Fruit fly (Drosophila melanogaster) whole organism, embryonic: ENCODE data around the gene CG12516.

ENCODE experiments used
- ATbp ChIP-seq: fragments of 200-800 bp; sonication (Bioruptor generic); optimal IDR thresholded peaks from 2 replicates; lab custom pipeline; 2017; ENCODE audit warnings: missing biosample characterization, mild to moderate bottlenecking, missing genetic modification characterization, missing genetic modification reagents
- Atf6 ChIP-seq: fragments of 200-800 bp; sonication (Bioruptor generic); IDR thresholded peaks from 2 replicates; pipeline ENCODE4 v1.3.6; 2022; ENCODE audit warnings: missing biosample characterization, missing genetic modification characterization
- BEAF-32 ChIP-seq: fragments of 200-800 bp; sonication (Bioruptor generic); optimal IDR thresholded peaks from 3 replicates; lab custom pipeline; 2017; ENCODE audit warnings: missing biosample characterization, missing genetic modification characterization, mild to moderate bottlenecking, moderate library complexity, missing genetic modification reagents
- CG10209 ChIP-seq: fragments of 200-800 bp; sonication (Bioruptor generic); optimal IDR thresholded peaks from 3 replicates; lab custom pipeline; 2017; ENCODE audit warnings: missing biosample characterization, mild to moderate bottlenecking, missing genetic modification characterization, missing genetic modification reagents
- CG11695 ChIP-seq: fragments of 200-800 bp; sonication (Bioruptor generic); IDR thresholded peaks from 3 replicates; pipeline ENCODE4 v1.3.6; 2022; ENCODE audit warnings: missing biosample characterization, missing genetic modification characterization
- CG14050 ChIP-seq: fragments of 200-800 bp; sonication (Bioruptor generic); IDR thresholded peaks from 3 replicates; pipeline ENCODE4 v1.3.6; 2022; ENCODE audit warnings: missing biosample characterization, missing genetic modification characterization
- CG14667 ChIP-seq: fragments of 200-800 bp; sonication (Bioruptor generic); IDR thresholded peaks from 2 replicates; pipeline ENCODE4 v1.3.6; 2022; ENCODE audit warnings: missing biosample characterization, missing genetic modification characterization
- CG15073 ChIP-seq: fragments of 200-800 bp; sonication (Bioruptor generic); optimal IDR thresholded peaks from 2 replicates; lab custom pipeline; 2016; ENCODE audit warnings: missing biosample characterization, missing genetic modification characterization
- CG17328 ChIP-seq: fragments of 200-800 bp; sonication (Bioruptor generic); IDR thresholded peaks from 2 replicates; pipeline ENCODE4 v1.3.6; 2022; ENCODE audit warnings: missing biosample characterization, missing genetic modification characterization
- CG1792 ChIP-seq: fragments of 200-800 bp; sonication (Bioruptor generic); optimal IDR thresholded peaks from 2 replicates; lab custom pipeline; 2016; ENCODE audit warnings: missing biosample characterization, missing genetic modification characterization
- CG18476 ChIP-seq: fragments of 200-800 bp; sonication (Bioruptor generic); optimal IDR thresholded peaks from 2 replicates; lab custom pipeline; 2016; ENCODE audit warnings: missing biosample characterization, mild to moderate bottlenecking, missing genetic modification characterization
- CG2202 ChIP-seq: fragments of 200-800 bp; sonication (Bioruptor generic); optimal IDR thresholded peaks from 2 replicates; lab custom pipeline; 2018; ENCODE audit warnings: missing biosample characterization, mild to moderate bottlenecking, missing genetic modification characterization
- CG2875 ChIP-seq: fragments of 200-800 bp; sonication (Bioruptor generic); optimal IDR thresholded peaks from 2 replicates; lab custom pipeline; 2017; ENCODE audit warnings: missing biosample characterization, mild to moderate bottlenecking, missing genetic modification characterization, missing genetic modification reagents
- CG4707 ChIP-seq: fragments of 200-800 bp; sonication (Bioruptor generic); optimal IDR thresholded peaks from 2 replicates; lab custom pipeline; 2018; ENCODE audit warnings: missing biosample characterization, mild to moderate bottlenecking, missing genetic modification characterization, moderate library complexity
- CG5245 ChIP-seq: fragments of 200-800 bp; sonication (Bioruptor generic); optimal IDR thresholded peaks from 3 replicates; lab custom pipeline; 2016; ENCODE audit warnings: missing biosample characterization, missing genetic modification characterization
- CG6765 ChIP-seq: fragments of 200-800 bp; sonication (Bioruptor generic); optimal IDR thresholded peaks from 3 replicates; lab custom pipeline; 2017; ENCODE audit warnings: missing biosample characterization, mild to moderate bottlenecking, missing genetic modification characterization
- CG8388 ChIP-seq: fragments of 200-800 bp; sonication (Bioruptor generic); optimal IDR thresholded peaks from 2 replicates; lab custom pipeline; 2019; ENCODE audit warnings: missing biosample characterization, mild to moderate bottlenecking, missing genetic modification characterization, moderate library complexity
- CG9609 ChIP-seq: fragments of 200-800 bp; sonication (Bioruptor generic); optimal IDR thresholded peaks from 3 replicates; lab custom pipeline; 2016; ENCODE audit warnings: missing biosample characterization, missing genetic modification characterization
- CrebB ChIP-seq: fragments of 200-800 bp; sonication (Bioruptor generic); optimal IDR thresholded peaks from 3 replicates; lab custom pipeline; 2018; ENCODE audit warnings: missing biosample characterization, mild to moderate bottlenecking, missing genetic modification characterization
- Dfd ChIP-seq, 2 experiments: fragments of >200 bp; optimal IDR thresholded peaks; 2 replicates each; lab custom pipeline; 2017; ENCODE audit warnings: missing biosample characterization in 2 of 2, missing genetic modification characterization in 2 of 2
- Ets97D ChIP-seq: fragments of 200-800 bp; sonication (Bioruptor generic); optimal IDR thresholded peaks from 3 replicates; lab custom pipeline; 2016; ENCODE audit warnings: missing biosample characterization, missing genetic modification characterization
- GATAe ChIP-seq: fragments of 200-800 bp; sonication (Bioruptor generic); conservative IDR thresholded peaks from 2 replicates; pipeline ENCODE4 v1.3.6; 2022; ENCODE audit warnings: missing biosample characterization, missing genetic modification characterization
- Hey ChIP-seq: fragments of 200-800 bp; sonication (Bioruptor generic); optimal IDR thresholded peaks from 3 replicates; lab custom pipeline; 2018; ENCODE audit warnings: missing biosample characterization, mild to moderate bottlenecking, missing genetic modification characterization
- Hr39 ChIP-seq: fragments of >200 bp; optimal IDR thresholded peaks from 2 replicates; lab custom pipeline; 2017
- Myb ChIP-seq: fragments of 200-800 bp; sonication (Bioruptor generic); optimal IDR thresholded peaks from 2 replicates; lab custom pipeline; 2016; ENCODE audit warnings: missing biosample characterization, missing genetic modification characterization
- Sox102F ChIP-seq: fragments of 200-800 bp; sonication (Bioruptor generic); optimal IDR thresholded peaks from 2 replicates; lab custom pipeline; 2018; ENCODE audit warnings: missing biosample characterization, mild to moderate bottlenecking, missing genetic modification characterization, moderate library complexity
- Xrp1 ChIP-seq: fragments of 200-800 bp; sonication (Bioruptor generic); IDR thresholded peaks from 2 replicates; pipeline ENCODE4 v1.3.6; 2022; ENCODE audit warnings: missing biosample characterization, missing genetic modification characterization
- abd-A ChIP-seq: fragments of 200-800 bp; sonication (Bioruptor generic); optimal IDR thresholded peaks from 3 replicates; lab custom pipeline; 2019; ENCODE audit warnings: missing biosample characterization, mild to moderate bottlenecking, missing genetic modification characterization, moderate library complexity
- br ChIP-seq: fragments of >200 bp; optimal IDR thresholded peaks from 2 replicates; lab custom pipeline; 2017
- crol ChIP-seq: fragments of 200-800 bp; sonication (Bioruptor generic); IDR thresholded peaks from 2 replicates; pipeline ENCODE4 v1.3.6; 2022; ENCODE audit warnings: missing biosample characterization, missing genetic modification characterization
- dmrt99B ChIP-seq: fragments of 200-800 bp; sonication (Bioruptor generic); optimal IDR thresholded peaks from 2 replicates; lab custom pipeline; 2018; ENCODE audit warnings: missing biosample characterization, mild to moderate bottlenecking, missing genetic modification characterization, moderate library complexity
- emc ChIP-seq: fragments of 200-800 bp; sonication (Bioruptor generic); optimal IDR thresholded peaks from 2 replicates; lab custom pipeline; 2016; ENCODE audit warnings: missing biosample characterization, missing genetic modification characterization
- eve ChIP-seq, 2 experiments: fragments of >200 bp; optimal IDR thresholded peaks; 2 replicates each; lab custom pipeline; 2017; ENCODE audit warnings: missing biosample characterization in 2 of 2, missing genetic modification characterization in 2 of 2
- fu2 ChIP-seq: fragments of 200-800 bp; sonication (Bioruptor generic); optimal IDR thresholded peaks from 2 replicates; lab custom pipeline; 2016; ENCODE audit warnings: missing biosample characterization, missing genetic modification characterization
- grau ChIP-seq: fragments of 200-800 bp; optimal IDR thresholded peaks from 3 replicates; lab custom pipeline; 2019; ENCODE audit warnings: missing biosample characterization, mild to moderate bottlenecking, missing genetic modification characterization, moderate library complexity
- grn ChIP-seq: fragments of 200-800 bp; sonication (Bioruptor generic); optimal IDR thresholded peaks from 3 replicates; lab custom pipeline; 2017; ENCODE audit warnings: missing biosample characterization, missing genetic modification characterization
- insv ChIP-seq, 2 experiments: fragments of 200-800 bp; sonication (Bioruptor generic); optimal IDR thresholded peaks; 3 replicates each; lab custom pipeline; 2016 to 2018; ENCODE audit warnings: missing biosample characterization in 2 of 2, missing genetic modification characterization in 2 of 2
- jing ChIP-seq: fragments of 200-800 bp; sonication (Bioruptor generic); optimal IDR thresholded peaks from 2 replicates; lab custom pipeline; 2018; ENCODE audit warnings: missing biosample characterization, mild to moderate bottlenecking, missing genetic modification characterization
- klu ChIP-seq: fragments of 200-800 bp; sonication (Bioruptor generic); IDR thresholded peaks from 2 replicates; pipeline ENCODE4 v1.3.6; 2022; ENCODE audit warnings: missing biosample characterization, missing genetic modification characterization
- onecut ChIP-seq: fragments of 200-800 bp; sonication (Bioruptor generic); IDR thresholded peaks from 2 replicates; pipeline ENCODE4 v1.3.6; 2022; ENCODE audit warnings: missing biosample characterization, missing genetic modification characterization
- pho ChIP-seq: fragments of 200-800 bp; sonication (Bioruptor generic); optimal IDR thresholded peaks from 2 replicates; lab custom pipeline; 2016; ENCODE audit warnings: missing biosample characterization, missing genetic modification characterization
- pnt ChIP-seq: fragments of 200-800 bp; sonication (Bioruptor generic); optimal IDR thresholded peaks from 3 replicates; lab custom pipeline; 2016; ENCODE audit warnings: missing biosample characterization, missing genetic modification characterization
- rib ChIP-seq: fragments of 200-800 bp; sonication (Bioruptor generic); IDR thresholded peaks from 2 replicates; pipeline ENCODE4 v1.3.6; 2022; ENCODE audit warnings: missing biosample characterization, missing genetic modification characterization
- ssp ChIP-seq: fragments of 200-800 bp; sonication (Bioruptor generic); IDR thresholded peaks from 2 replicates; pipeline ENCODE4 v1.3.6; 2022; ENCODE audit warnings: missing biosample characterization, missing genetic modification characterization
- stwl ChIP-seq: fragments of 200-800 bp; sonication (Bioruptor generic); optimal IDR thresholded peaks from 3 replicates; lab custom pipeline; 2018; ENCODE audit warnings: missing biosample characterization, mild to moderate bottlenecking, missing genetic modification characterization, moderate library complexity
- twi ChIP-seq: fragments of 200-800 bp; optimal IDR thresholded peaks from 2 replicates; lab custom pipeline; 2019; ENCODE audit warnings: missing biosample characterization, mild to moderate bottlenecking, missing genetic modification characterization, moderate library complexity
- unc-4 ChIP-seq: fragments of 200-800 bp; sonication (Bioruptor generic); IDR thresholded peaks from 2 replicates; pipeline ENCODE4 v1.3.6; 2022; ENCODE audit warnings: missing biosample characterization, missing genetic modification characterization; ENCODE audit not compliant: partially characterized antibody
- usp ChIP-seq: fragments of >200 bp; optimal IDR thresholded peaks from 2 replicates; lab custom pipeline; 2017; ENCODE audit warnings: missing biosample characterization, missing genetic modification characterization
- wor ChIP-seq: fragments of 200-800 bp; sonication (Bioruptor generic); IDR thresholded peaks from 2 replicates; pipeline ENCODE4 v1.3.6; 2022; ENCODE audit warnings: missing biosample characterization, missing genetic modification characterization

CG12516 gene

DNA sequence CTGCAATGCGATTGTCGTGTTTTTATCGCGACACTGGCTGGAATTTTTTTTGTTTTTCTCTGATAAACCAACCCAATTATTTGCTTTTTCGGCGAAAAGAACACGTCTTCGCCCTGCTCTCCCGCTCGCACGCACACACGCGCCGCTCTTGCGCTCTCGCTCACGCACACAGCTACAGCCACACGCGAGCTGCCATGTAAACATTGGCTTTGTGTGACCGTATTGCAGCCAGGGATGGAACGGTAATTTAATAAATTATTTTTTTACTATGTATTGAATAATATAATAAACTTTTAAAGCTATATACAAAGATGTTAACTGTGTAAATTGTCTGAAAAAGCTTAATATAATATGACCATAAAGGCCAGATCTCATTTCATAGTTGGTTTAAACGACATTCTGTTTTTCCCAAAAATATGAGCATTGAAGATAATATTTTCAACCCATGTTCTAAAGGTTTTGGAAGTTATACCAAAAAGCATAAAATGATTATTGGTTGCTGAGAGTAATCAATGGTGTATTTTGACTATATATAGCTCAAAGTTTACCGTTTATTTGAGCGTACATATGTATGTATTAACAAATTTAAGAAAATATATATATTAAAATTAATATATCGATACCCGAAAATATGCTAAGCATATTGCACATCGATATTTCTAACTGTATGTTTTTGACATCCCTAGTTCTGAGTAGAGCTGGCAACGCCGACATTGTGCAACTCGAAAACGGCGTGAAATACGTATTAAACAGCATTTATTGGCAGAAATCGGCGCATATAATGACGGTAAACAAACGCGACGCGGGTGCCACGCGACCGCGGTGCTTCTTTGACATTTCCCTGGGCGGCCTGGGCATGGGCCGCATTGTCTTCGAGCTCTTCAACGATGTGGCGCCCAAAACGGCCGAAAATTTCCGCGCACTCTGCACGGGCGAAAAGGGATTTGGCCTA is 35.5 kb upstream of the CG12516 start, which contains the start of the genes Gfat2 and Moca-cyp:
Gfat2 (minus strand) TSS at position 112 of the 952 bp plus-strand sequence.
Moca-cyp (plus strand) TSS at position 681 of the 952 bp plus-strand sequence.
- peak; percentile 44; the same call in 1 of the 2 replicates for TF ChIP-seq Xrp1 (GFP tag; lab: Robert Waterston, UW)
- TF ChIP-seq CG14667 (GFP tag; lab: Robert Waterston, UW): 0 out of 2 replicates have a peak, but pooled peaks have one; percentile 15
- no peak for TF ChIP-seq Ets97D (GFP tag; lab: Kevin White, UChicago)
- TF ChIP-seq CG9609 (GFP tag; lab: Kevin White, UChicago): no peak
- TF ChIP-seq CG11695 (GFP tag; lab: Robert Waterston, UW): no peak; the same call in 2 of the 3 replicates
- no peak for TF ChIP-seq GATAe (GFP tag; lab: Robert Waterston, UW)
- peak; percentile 73 for TF ChIP-seq CG10209 (GFP tag; lab: Kevin White, UChicago)
- TF ChIP-seq eve (GFP tag; optimal IDR thresholded peaks at IDR 0.05; lab: Kevin White, UChicago): no peak
- TF ChIP-seq Atf6 (GFP tag; lab: Robert Waterston, UW): peak; percentile 29; the same call in 1 of the 2 replicates
- peak; percentile 49; the same call in 1 of the 2 replicates for TF ChIP-seq crol (GFP tag; lab: Robert Waterston, UW)
- TF ChIP-seq CG14050: no peak; the same call in 2 of the 3 replicates
- TF ChIP-seq CG2202 (tag; lab: Kevin White, UChicago): peak; percentile 39
- TF ChIP-seq wor (GFP tag; lab: Robert Waterston, UW): no peak
- peak; percentile 71 for TF ChIP-seq grau
- TF ChIP-seq rib (GFP tag; lab: Robert Waterston, UW): 0 out of 2 replicates have a peak, but pooled peaks have one; percentile 23
- peak; percentile 35 for TF ChIP-seq CG2875 (GFP tag; lab: Kevin White, UChicago)
- TF ChIP-seq CG15073 (GFP tag; lab: Kevin White, UChicago): no peak
- peak; percentile 46 for TF ChIP-seq CrebB (tag; lab: Kevin White, UChicago)
- peak; percentile 17 for TF ChIP-seq pho
- TF ChIP-seq insv (GFP tag; optimal IDR thresholded peaks at IDR 0.05; lab: Kevin White, UChicago): peak in 1 of 2 experiments; percentile 52
- peak; percentile 33 for TF ChIP-seq stwl (tag; lab: Kevin White, UChicago)
- TF ChIP-seq ssp: peak; percentile 49
- no peak for TF ChIP-seq fu2 (GFP tag; lab: Kevin White, UChicago)
- TF ChIP-seq br (lab: Kevin White, UChicago): no peak
- TF ChIP-seq dmrt99B (tag; lab: Kevin White, UChicago): peak; percentile 56
- peak; percentile 49 for TF ChIP-seq CG18476 (GFP tag; lab: Kevin White, UChicago)
- TF ChIP-seq Hey: no peak
- no peak for TF ChIP-seq CG1792
- no peak for TF ChIP-seq emc (GFP tag; lab: Kevin White, UChicago)
- peak; percentile 8 for TF ChIP-seq pnt
- TF ChIP-seq Sox102F: peak; percentile 62
- peak; percentile 32 for TF ChIP-seq CG8388
- peak; percentile 61 for TF ChIP-seq unc-4 (GFP tag; lab: Robert Waterston, UW)
- TF ChIP-seq Myb (GFP tag; lab: Kevin White, UChicago): no peak
- peak; percentile 2 for TF ChIP-seq abd-A (tag; lab: Kevin White, UChicago)
- TF ChIP-seq Dfd (GFP tag; optimal IDR thresholded peaks at IDR 0.05; lab: Kevin White, UChicago): no peak
- TF ChIP-seq Hr39 (lab: Kevin White, UChicago): no peak
- peak; percentile 41 for TF ChIP-seq ATbp (GFP tag; lab: Kevin White, UChicago)
- TF ChIP-seq CG4707 (GFP tag; lab: Kevin White, UChicago): peak; percentile 43
- TF ChIP-seq CG6765: no peak
- peak; percentile 49 for TF ChIP-seq CG17328 (GFP tag; lab: Robert Waterston, UW)
- no peak for TF ChIP-seq usp (GFP tag; lab: Kevin White, UChicago)
- peak; percentile 15 for TF ChIP-seq jing (GFP tag; lab: Kevin White, UChicago)
- TF ChIP-seq BEAF-32 (GFP tag; lab: Kevin White, UChicago): peak; percentile 72
- no peak for TF ChIP-seq CG5245 (GFP tag; lab: Kevin White, UChicago)
- peak; percentile 52 for TF ChIP-seq twi (tag; lab: Kevin White, UChicago)
- no peak for TF ChIP-seq klu (GFP tag; lab: Robert Waterston, UW)
- peak; percentile 55; the same call in 1 of the 2 replicates for TF ChIP-seq onecut (GFP tag; lab: Robert Waterston, UW)
- no peak for TF ChIP-seq grn (GFP tag; lab: Kevin White, UChicago)
